Worm (Caenorhabditis elegans): ENCODE results near the gene mfsd-12.
A peak's percentile ranks its signal among the peaks of the same experiment; 100 is the strongest.

Gene mfsd-12

DNA sequence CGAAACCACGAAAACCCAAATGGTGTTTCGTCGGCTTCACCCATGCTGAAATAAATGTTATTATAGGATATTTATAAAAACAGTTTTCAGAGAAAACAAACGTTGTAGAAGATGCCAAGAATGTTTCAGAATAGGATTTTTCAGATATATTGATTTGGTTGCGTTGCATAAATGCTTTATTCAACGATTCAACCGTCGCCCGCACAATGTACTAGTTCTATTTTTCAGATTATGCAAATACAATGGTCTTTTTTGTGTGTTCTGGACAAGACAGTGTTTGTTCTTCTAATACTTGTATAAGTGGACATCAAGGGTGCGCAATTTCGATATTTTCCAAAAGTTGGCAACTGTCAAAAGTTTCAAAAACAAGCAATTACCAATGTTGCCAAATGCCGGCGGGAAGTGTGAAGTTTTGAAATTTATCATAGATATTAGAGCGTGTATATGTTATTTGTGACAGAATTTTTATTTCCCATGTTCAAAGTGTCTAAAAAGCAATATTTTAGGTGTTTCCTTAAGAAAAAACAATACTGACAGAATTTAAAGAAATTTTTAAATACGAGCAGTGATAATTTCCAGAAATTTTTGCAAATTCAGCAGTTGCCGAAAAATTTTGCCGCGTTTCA lies 23.4 kb downstream of the mfsd-12 start, which contains the start of gene K02G10.5:
Gene K02G10.5, minus strand, starts transcription at position 51 of the 626 bp plus-strand sequence.
- TF ChIP-seq aha-1 (tag) (peak; percentile 62), R02D3.7 (tag; optimal IDR thresholded peaks at IDR 0.05) (no peak), unc-62 (GFP tag; optimal IDR thresholded peaks at IDR 0.05 in 1 of 2) (peak in 1 of 2 experiments; percentile 79), unc-62 (tag; optimal IDR thresholded peaks at IDR 0.05) (no peak)

ce11 chrX:4694611-4695370 lies 26.9 kb downstream of the mfsd-12 start:
- TF ChIP-seq nhr-28 (tag; optimal IDR thresholded peaks at IDR 0.05) (no peak), nhr-6 (tag; optimal IDR thresholded peaks at IDR 0.05) (no peak), lin-38 (GFP tag; IDR thresholded peaks at IDR 0.05) (no peak), pha-4 (GFP tag; IDR thresholded peaks at IDR 0.05) (no peak), pha-4 (tag; optimal IDR thresholded peaks at IDR 0.05) (no peak), ztf-11 (tag; optimal IDR thresholded peaks at IDR 0.05) (no peak), nhr-48 (tag; optimal IDR thresholded peaks at IDR 0.05) (no peak), lsy-2 (tag; optimal IDR thresholded peaks at IDR 0.05) (no peak), ZK337.2 (GFP tag; IDR thresholded peaks at IDR 0.05) (no peak), dmd-9 (GFP tag; IDR thresholded peaks at IDR 0.05) (no peak), D1046.2 (GFP tag; IDR thresholded peaks at IDR 0.05) (no peak), gei-8 (GFP tag; optimal IDR thresholded peaks at IDR 0.05) (no peak), attf-4 (tag; optimal IDR thresholded peaks at IDR 0.05) (no peak), cey-2 (tag; optimal IDR thresholded peaks at IDR 0.05; ENCODE audit: borderline replicate concordance, insufficient read depth) (no peak), F26F4.8 (GFP tag; conservative IDR thresholded peaks at IDR 0.05) (no peak), lin-1 (GFP tag; IDR thresholded peaks at IDR 0.05) (no peak)

DNA sequence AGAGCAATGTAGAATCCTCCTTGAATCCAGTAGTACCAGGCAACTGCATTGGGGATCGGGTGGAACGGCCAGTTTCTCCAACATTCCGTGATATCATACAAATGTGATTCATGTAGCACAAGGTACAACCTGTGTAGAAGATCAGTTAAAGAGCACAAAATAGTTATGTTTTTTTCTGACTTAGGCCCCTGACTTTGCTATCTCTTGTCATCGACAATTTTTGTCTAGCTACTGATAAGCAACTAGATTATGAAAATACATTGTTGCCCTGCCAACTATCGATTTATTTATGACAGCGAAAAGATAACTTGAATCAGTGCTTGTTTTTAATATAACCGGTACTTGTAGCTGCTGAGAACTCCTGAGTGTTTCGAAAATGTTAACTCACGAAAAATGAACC lies 30.4 kb downstream of the mfsd-12 start:
- TF ChIP-seq saeg-2 (GFP tag; IDR thresholded peaks at IDR 0.05) (no peak), Y48G9A.11 (GFP tag; IDR thresholded peaks at IDR 0.05) (no peak), zfp-2 (tag; optimal IDR thresholded peaks at IDR 0.05) (no peak), snpc-4 (tag; optimal IDR thresholded peaks at IDR 0.05) (no peak), F49E8.2 (tag; optimal IDR thresholded peaks at IDR 0.05; ENCODE audit: borderline replicate concordance) (no peak), nhr-77 (tag; optimal IDR thresholded peaks at IDR 0.05) (peak; percentile 39), nhr-41 (GFP tag; IDR thresholded peaks at IDR 0.05) (no peak), aha-1 (tag) (peak; percentile 17), ama-1 (optimal IDR thresholded peaks at IDR 0.05) (no peak), mxl-2 (GFP tag; conservative IDR thresholded peaks at IDR 0.05) (no peak), zip-2 (tag; optimal IDR thresholded peaks at IDR 0.05) (no peak), jun-1 (tag; optimal IDR thresholded peaks at IDR 0.05) (no peak), nhr-111 (GFP tag; optimal IDR thresholded peaks at IDR 0.05) (no peak), hlh-11 (tag; optimal IDR thresholded peaks at IDR 0.05) (peak; percentile 80), tra-1 (GFP tag; IDR thresholded peaks at IDR 0.05) (0 out of 2 replicates have a peak, but pooled peaks have one; percentile 44), pqm-1 (tag; optimal IDR thresholded peaks at IDR 0.05) (peak; percentile 67), set-16 (GFP tag; IDR thresholded peaks at IDR 0.05) (no peak), T20F7.1 (GFP tag; optimal IDR thresholded peaks at IDR 0.05) (peak; percentile 20), fos-1 (tag; optimal IDR thresholded peaks at IDR 0.05) (no peak), ZK546.5 (tag; optimal IDR thresholded peaks at IDR 0.05) (no peak), ztf-11 (tag; optimal IDR thresholded peaks at IDR 0.05) (no peak), daf-16 (GFP tag; optimal IDR thresholded peaks at IDR 0.05) (no peak), daf-16 (tag; optimal IDR thresholded peaks at IDR 0.05) (peak; percentile 89), attf-4 (tag; optimal IDR thresholded peaks at IDR 0.05) (no peak), lin-29 (GFP tag; IDR thresholded peaks at IDR 0.05) (no peak), mxl-3 (GFP tag; optimal IDR thresholded peaks at IDR 0.05) (no peak), D1046.2 (GFP tag; IDR thresholded peaks at IDR 0.05) (no peak), hlh-30 (tag; optimal IDR thresholded peaks at IDR 0.05; ENCODE audit: insufficient read depth) (peak; percentile 3), php-3 (GFP tag; IDR thresholded peaks at IDR 0.05) (0 out of 2 replicates have a peak, but pooled peaks have one; percentile 37), dve-1 (tag; optimal IDR thresholded peaks at IDR 0.05; ENCODE audit: insufficient read depth) (peak; percentile 79), ceh-20 (GFP tag; IDR thresholded peaks at IDR 0.05) (no peak)

Measured in whole organism, L4 larva.